In the genomic region with DNA sequence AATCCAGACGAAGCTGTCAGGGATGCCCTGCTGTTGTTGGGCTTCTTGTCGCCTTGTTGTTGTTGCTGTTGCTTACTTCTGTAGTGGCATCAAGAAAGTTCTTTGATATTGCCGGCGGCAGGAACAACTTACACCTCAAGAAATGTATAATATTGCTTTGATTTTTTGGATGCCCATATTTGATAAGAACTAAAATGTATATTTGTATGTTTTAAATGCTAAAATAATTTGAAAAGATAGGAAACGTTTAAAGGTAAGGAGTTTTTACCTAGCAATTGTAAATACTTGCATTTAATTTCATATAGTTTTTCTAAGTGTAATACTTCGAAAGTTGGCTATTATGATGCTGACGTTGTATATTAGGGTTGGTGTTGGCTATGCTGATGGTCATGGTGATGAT, we compare ENCODE assay signal across 1 fruit fly cellular context.
A peak's percentile ranks its signal among the peaks of the same experiment; 100 is the strongest.
TF ChIP-seq lines count a peak whose summit lies in the region.

No protein-coding gene starts in this region.

TF ChIP-seq in whole organism, embryonic, 481 proteins besides CTCF, POLR2A, EP300 and RAD21 (continued from another document and continues in another):
- no peak for TF ChIP-seq HmgZ (tag; optimal IDR thresholded peaks at IDR 0.05; lab: Kevin White, UChicago)
- peak; percentile 3 for TF ChIP-seq Xbp1 (GFP tag; optimal IDR thresholded peaks at IDR 0.05; lab: Kevin White, UChicago)
- peak; percentile 48 for TF ChIP-seq Fer1 (GFP tag; optimal IDR thresholded peaks at IDR 0.05; lab: Kevin White, UChicago)
- no peak for TF ChIP-seq CG9876 (GFP tag; optimal IDR thresholded peaks at IDR 0.05; lab: Kevin White, UChicago)
- TF ChIP-seq jing (GFP tag; optimal IDR thresholded peaks at IDR 0.05; lab: Kevin White, UChicago): no peak
- peak; percentile 40 for TF ChIP-seq Hmr (GFP tag; optimal IDR thresholded peaks at IDR 0.05; lab: Kevin White, UChicago)
- TF ChIP-seq hkb (optimal IDR thresholded peaks at IDR 0.05; lab: Kevin White, UChicago): no peak
- no peak for TF ChIP-seq hkb (GFP tag; IDR thresholded peaks at IDR 0.05; lab: Robert Waterston, UW)
- peak; percentile 20 for TF ChIP-seq CG30403 (GFP tag; optimal IDR thresholded peaks at IDR 0.05; lab: Kevin White, UChicago)
- TF ChIP-seq gcm (GFP tag; optimal IDR thresholded peaks at IDR 0.05; lab: Kevin White, UChicago): peak; percentile 13
- no peak for TF ChIP-seq corto (GFP tag; optimal IDR thresholded peaks at IDR 0.05; lab: Kevin White, UChicago)
- TF ChIP-seq CG4820 (GFP tag; optimal IDR thresholded peaks at IDR 0.05; lab: Kevin White, UChicago): peak; percentile 10
- no peak for TF ChIP-seq ash1 (GFP tag; optimal IDR thresholded peaks at IDR 0.05; lab: Kevin White, UChicago)
- no peak for TF ChIP-seq Gsc (GFP tag; IDR thresholded peaks at IDR 0.05; lab: Robert Waterston, UW)
- no peak for TF ChIP-seq CG12219 (GFP tag; optimal IDR thresholded peaks at IDR 0.05; lab: Kevin White, UChicago)
- TF ChIP-seq caup (GFP tag; optimal IDR thresholded peaks at IDR 0.05; lab: Kevin White, UChicago; ENCODE audit: severe bottlenecking): no peak
- TF ChIP-seq Rfx (GFP tag; IDR thresholded peaks at IDR 0.05; lab: Robert Waterston, UW): no peak
- TF ChIP-seq CG17328 (GFP tag; IDR thresholded peaks at IDR 0.05; lab: Robert Waterston, UW): peak; percentile 21; the same call in 1 of the 2 replicates
- TF ChIP-seq CG4617 (GFP tag; optimal IDR thresholded peaks at IDR 0.05; lab: Kevin White, UChicago; ENCODE audit: borderline replicate concordance): no peak
- no peak for TF ChIP-seq NFAT (GFP tag; IDR thresholded peaks at IDR 0.05; lab: Robert Waterston, UW)
- TF ChIP-seq CG7839 (tag; optimal IDR thresholded peaks at IDR 0.05; lab: Kevin White, UChicago): peak; percentile 60
- TF ChIP-seq wdn (GFP tag; IDR thresholded peaks at IDR 0.05; lab: Robert Waterston, UW): no peak
- TF ChIP-seq kni (GFP tag; optimal IDR thresholded peaks at IDR 0.05; lab: Kevin White, UChicago): no peak
- peak; percentile 53 for TF ChIP-seq gsb-n (tag; optimal IDR thresholded peaks at IDR 0.05; lab: Kevin White, UChicago)
- peak; percentile 23 for TF ChIP-seq HHEX (GFP tag; optimal IDR thresholded peaks at IDR 0.05; lab: Kevin White, UChicago)
- TF ChIP-seq CG15514 (GFP tag; optimal IDR thresholded peaks at IDR 0.05; lab: Kevin White, UChicago): peak; percentile 2
- TF ChIP-seq Oli (tag; optimal IDR thresholded peaks at IDR 0.05; lab: Kevin White, UChicago): peak; percentile 37
- TF ChIP-seq sens (GFP tag; lab: Kevin White, UChicago): peak; percentile 82
- TF ChIP-seq Doc2 (GFP tag; IDR thresholded peaks at IDR 0.05; lab: Robert Waterston, UW): no peak
- TF ChIP-seq sisA (GFP tag; IDR thresholded peaks at IDR 0.05; lab: Robert Waterston, UW): peak; percentile 36; the same call in 1 of the 2 replicates
- TF ChIP-seq CG12942 (GFP tag; optimal IDR thresholded peaks at IDR 0.05; lab: Kevin White, UChicago): no peak
- no peak for TF ChIP-seq ham (GFP tag; IDR thresholded peaks at IDR 0.05; lab: Robert Waterston, UW)
- no peak for TF ChIP-seq CG11093 (GFP tag; IDR thresholded peaks at IDR 0.05; lab: Robert Waterston, UW)
- peak; percentile 20 for TF ChIP-seq CG2120 (GFP tag; optimal IDR thresholded peaks at IDR 0.05; lab: Kevin White, UChicago)
- peak; percentile 37 for TF ChIP-seq Sox100B (GFP tag; optimal IDR thresholded peaks at IDR 0.05; lab: Kevin White, UChicago)
- no peak for TF ChIP-seq ssp (GFP tag; IDR thresholded peaks at IDR 0.05; lab: Robert Waterston, UW)
- TF ChIP-seq Doc3 (GFP tag; IDR thresholded peaks at IDR 0.05; lab: Robert Waterston, UW; ENCODE audit: partially characterized antibody): no peak
- TF ChIP-seq zf30C (GFP tag; optimal IDR thresholded peaks at IDR 0.05; lab: Kevin White, UChicago): peak; percentile 41
- TF ChIP-seq CG34224 (GFP tag; IDR thresholded peaks at IDR 0.05; lab: Robert Waterston, UW; ENCODE audit: partially characterized antibody): no peak
- TF ChIP-seq CG13775 (GFP tag; optimal IDR thresholded peaks at IDR 0.05; lab: Kevin White, UChicago): peak; percentile 11
- peak; percentile 30 for TF ChIP-seq nerfin-1 (tag; optimal IDR thresholded peaks at IDR 0.05; lab: Kevin White, UChicago)
- no peak for TF ChIP-seq run (tag; optimal IDR thresholded peaks at IDR 0.05; lab: Kevin White, UChicago)
- peak; percentile 53 for TF ChIP-seq PHDP (tag; optimal IDR thresholded peaks at IDR 0.05; lab: Kevin White, UChicago)
- TF ChIP-seq sd (tag; optimal IDR thresholded peaks at IDR 0.05; lab: Kevin White, UChicago): no peak
- TF ChIP-seq pb (GFP tag; optimal IDR thresholded peaks at IDR 0.05; lab: Kevin White, UChicago): no peak
- TF ChIP-seq Xrp1 (GFP tag; IDR thresholded peaks at IDR 0.05; lab: Robert Waterston, UW): peak; percentile 49; the same call in 1 of the 2 replicates
- TF ChIP-seq ATbp (GFP tag; optimal IDR thresholded peaks at IDR 0.05; lab: Kevin White, UChicago): peak; percentile 14
- TF ChIP-seq CG7357 (GFP tag; IDR thresholded peaks at IDR 0.05; lab: Robert Waterston, UW): no peak
- TF ChIP-seq CG10654 (GFP tag; optimal IDR thresholded peaks at IDR 0.05; lab: Kevin White, UChicago): peak; percentile 6
- no peak for TF ChIP-seq BEAF-32 (GFP tag; optimal IDR thresholded peaks at IDR 0.05; lab: Kevin White, UChicago)
- TF ChIP-seq oc (tag; optimal IDR thresholded peaks at IDR 0.05; lab: Kevin White, UChicago): peak; percentile 45
- peak; percentile 5 for TF ChIP-seq CG1529 (GFP tag; optimal IDR thresholded peaks at IDR 0.05; lab: Kevin White, UChicago)
- TF ChIP-seq CG18262 (tag; optimal IDR thresholded peaks at IDR 0.05; lab: Kevin White, UChicago): peak; percentile 67
- TF ChIP-seq D (optimal IDR thresholded peaks at IDR 0.05; lab: Kevin White, UChicago): no peak
- peak; percentile 1 for TF ChIP-seq D (GFP tag; optimal IDR thresholded peaks at IDR 0.05; lab: Kevin White, UChicago)
- no peak for TF ChIP-seq CG15696 (tag; optimal IDR thresholded peaks at IDR 0.05; lab: Kevin White, UChicago)
- peak; percentile 30 for TF ChIP-seq CG15269 (tag; optimal IDR thresholded peaks at IDR 0.05; lab: Kevin White, UChicago)
- TF ChIP-seq Med (GFP tag; lab: Kevin White, UChicago): peak; percentile 54
- TF ChIP-seq scrt (GFP tag; optimal IDR thresholded peaks at IDR 0.05; lab: Kevin White, UChicago): no peak
- peak; percentile 44 for TF ChIP-seq CG17829 (tag; optimal IDR thresholded peaks at IDR 0.05; lab: Kevin White, UChicago)
- TF ChIP-seq D19A (tag; optimal IDR thresholded peaks at IDR 0.05; lab: Kevin White, UChicago): peak; percentile 54
- 0 out of 2 replicates have a peak, but pooled peaks have one; percentile 20 for TF ChIP-seq esg (GFP tag; conservative IDR thresholded peaks at IDR 0.05; lab: Robert Waterston, UW)
- TF ChIP-seq maf-S (GFP tag; optimal IDR thresholded peaks at IDR 0.05; lab: Kevin White, UChicago): no peak
- peak; percentile 15 for TF ChIP-seq CG15011 (GFP tag; optimal IDR thresholded peaks at IDR 0.05; lab: Kevin White, UChicago)
- peak; percentile 70 for TF ChIP-seq CG10979 (tag; optimal IDR thresholded peaks at IDR 0.05; lab: Kevin White, UChicago)
- TF ChIP-seq p53 (GFP tag; optimal IDR thresholded peaks at IDR 0.05; lab: Kevin White, UChicago): no peak
- TF ChIP-seq CHES-1-like (GFP tag; optimal IDR thresholded peaks at IDR 0.05; lab: Kevin White, UChicago): no peak
- peak; percentile 33; the same call in 1 of the 3 replicates for TF ChIP-seq gce (GFP tag; IDR thresholded peaks at IDR 0.05; lab: Robert Waterston, UW)
- TF ChIP-seq amos (GFP tag; IDR thresholded peaks at IDR 0.05; lab: Robert Waterston, UW; ENCODE audit: partially characterized antibody): no peak
- TF ChIP-seq zfh2 (GFP tag; optimal IDR thresholded peaks at IDR 0.05; lab: Kevin White, UChicago): no peak
- TF ChIP-seq CG11247 (GFP tag; IDR thresholded peaks at IDR 0.05; lab: Robert Waterston, UW): no peak
- TF ChIP-seq Eip74EF (GFP tag; optimal IDR thresholded peaks at IDR 0.05; lab: Kevin White, UChicago): peak in 1 of 2 experiments; percentile 13
- TF ChIP-seq pita (GFP tag; optimal IDR thresholded peaks at IDR 0.05; lab: Kevin White, UChicago): no peak
- TF ChIP-seq CG7786 (GFP tag; optimal IDR thresholded peaks at IDR 0.05; lab: Kevin White, UChicago): no peak
- peak; percentile 40 for TF ChIP-seq Ssrp (tag; optimal IDR thresholded peaks at IDR 0.05; lab: Kevin White, UChicago)
- peak; percentile 63 for TF ChIP-seq unpg (GFP tag; optimal IDR thresholded peaks at IDR 0.05; lab: Kevin White, UChicago)
- no peak for TF ChIP-seq vfl (GFP tag; optimal IDR thresholded peaks at IDR 0.05; lab: Kevin White, UChicago)
- TF ChIP-seq bsh (GFP tag; optimal IDR thresholded peaks at IDR 0.05; lab: Kevin White, UChicago): peak in 1 of 2 experiments; percentile 69
- TF ChIP-seq Sox102F (GFP tag; optimal IDR thresholded peaks at IDR 0.05; lab: Kevin White, UChicago): peak; percentile 55
- no peak for TF ChIP-seq CG17912 (GFP tag; optimal IDR thresholded peaks at IDR 0.05; lab: Kevin White, UChicago)
- no peak for TF ChIP-seq CG17186 (GFP tag; optimal IDR thresholded peaks at IDR 0.05; lab: Kevin White, UChicago)
- no peak for TF ChIP-seq cg (GFP tag; optimal IDR thresholded peaks at IDR 0.05; lab: Kevin White, UChicago)
- TF ChIP-seq CG12104 (GFP tag; optimal IDR thresholded peaks at IDR 0.05; lab: Kevin White, UChicago): no peak
- TF ChIP-seq Dbx (GFP tag; IDR thresholded peaks at IDR 0.05; lab: Robert Waterston, UW): no peak
- no peak for TF ChIP-seq bigmax (GFP tag; optimal IDR thresholded peaks at IDR 0.05; lab: Kevin White, UChicago)
- TF ChIP-seq tap (tag; optimal IDR thresholded peaks at IDR 0.05; lab: Kevin White, UChicago): peak; percentile 40
- TF ChIP-seq crc (GFP tag; optimal IDR thresholded peaks at IDR 0.05; lab: Kevin White, UChicago): no peak
- TF ChIP-seq CG2712 (tag; optimal IDR thresholded peaks at IDR 0.05; lab: Kevin White, UChicago): peak; percentile 64
- TF ChIP-seq Deaf1 (tag; optimal IDR thresholded peaks at IDR 0.05; lab: Kevin White, UChicago): peak; percentile 11
- TF ChIP-seq CG8388 (GFP tag; optimal IDR thresholded peaks at IDR 0.05; lab: Kevin White, UChicago): peak; percentile 52
- TF ChIP-seq TFAM (GFP tag; optimal IDR thresholded peaks at IDR 0.05; lab: Kevin White, UChicago): no peak
- no peak for TF ChIP-seq CG14014 (GFP tag; IDR thresholded peaks at IDR 0.05; lab: Robert Waterston, UW)
- TF ChIP-seq gem (tag; optimal IDR thresholded peaks at IDR 0.05; lab: Kevin White, UChicago): peak; percentile 75
- no peak for TF ChIP-seq croc (GFP tag; conservative IDR thresholded peaks at IDR 0.05; lab: Robert Waterston, UW)
- TF ChIP-seq pan (optimal IDR thresholded peaks at IDR 0.05; lab: Kevin White, UChicago): no peak
- peak in 1 of 2 experiments; percentile 45 for TF ChIP-seq pan (GFP tag; optimal IDR thresholded peaks at IDR 0.05 in 1 of 2, IDR thresholded peaks at IDR 0.05 in 1 of 2)
- TF ChIP-seq CG2889 (GFP tag; IDR thresholded peaks at IDR 0.05; lab: Robert Waterston, UW): no peak
- 0 out of 2 replicates have a peak, but pooled peaks have one; percentile 22 for TF ChIP-seq vvl (GFP tag; IDR thresholded peaks at IDR 0.05; lab: Robert Waterston, UW)
- no peak for TF ChIP-seq CG34422 (GFP tag; IDR thresholded peaks at IDR 0.05; lab: Robert Waterston, UW)
- TF ChIP-seq trem (tag; optimal IDR thresholded peaks at IDR 0.05; lab: Kevin White, UChicago): peak; percentile 2
- peak in 1 of 3 experiments; percentile 49 for TF ChIP-seq lola (GFP tag; optimal IDR thresholded peaks at IDR 0.05; lab: Kevin White, UChicago)
- TF ChIP-seq CG10366 (GFP tag; IDR thresholded peaks at IDR 0.05; lab: Robert Waterston, UW): no peak
- TF ChIP-seq Abd-B (GFP tag; optimal IDR thresholded peaks at IDR 0.05; lab: Kevin White, UChicago): peak; percentile 40
- no peak for TF ChIP-seq ftz-f1 (GFP tag; optimal IDR thresholded peaks at IDR 0.05; lab: Kevin White, UChicago)
- TF ChIP-seq Nf-YB (GFP tag; optimal IDR thresholded peaks at IDR 0.05; lab: Kevin White, UChicago): peak; percentile 22
- no peak for TF ChIP-seq pho (GFP tag; optimal IDR thresholded peaks at IDR 0.05; lab: Kevin White, UChicago)
- peak; percentile 75 for TF ChIP-seq CG11504 (tag; optimal IDR thresholded peaks at IDR 0.05; lab: Kevin White, UChicago)
- no peak for TF ChIP-seq Oaz (GFP tag; IDR thresholded peaks at IDR 0.05; lab: Robert Waterston, UW)
- TF ChIP-seq bcd (GFP tag; optimal IDR thresholded peaks at IDR 0.05; lab: Kevin White, UChicago): peak; percentile 6
- TF ChIP-seq CG8924 (tag; optimal IDR thresholded peaks at IDR 0.05; lab: Kevin White, UChicago): peak; percentile 60
- TF ChIP-seq CG15073 (GFP tag; optimal IDR thresholded peaks at IDR 0.05; lab: Kevin White, UChicago): no peak
- no peak for TF ChIP-seq Nf-YA (GFP tag; IDR thresholded peaks at IDR 0.05; lab: Robert Waterston, UW)
- no peak for TF ChIP-seq Fer2 (tag; optimal IDR thresholded peaks at IDR 0.05; lab: Kevin White, UChicago)
- TF ChIP-seq Neu2 (GFP tag; optimal IDR thresholded peaks at IDR 0.05; lab: Kevin White, UChicago; ENCODE audit: borderline replicate concordance): no peak
- no peak for TF ChIP-seq HLH54F (GFP tag; optimal IDR thresholded peaks at IDR 0.05; lab: Kevin White, UChicago)
- TF ChIP-seq danr (GFP tag; IDR thresholded peaks at IDR 0.05; lab: Robert Waterston, UW): no peak
- peak; percentile 44; the same call in 1 of the 2 replicates for TF ChIP-seq Ptx1 (GFP tag; IDR thresholded peaks at IDR 0.05; lab: Robert Waterston, UW)
- TF ChIP-seq CG2678 (tag; optimal IDR thresholded peaks at IDR 0.05; lab: Kevin White, UChicago): peak; percentile 67
- TF ChIP-seq CG10147 (GFP tag; optimal IDR thresholded peaks at IDR 0.05; lab: Kevin White, UChicago): peak; percentile 18
- TF ChIP-seq CG15601 (tag; optimal IDR thresholded peaks at IDR 0.05; lab: Kevin White, UChicago): peak; percentile 36
- peak; percentile 56 for TF ChIP-seq lab (GFP tag; optimal IDR thresholded peaks at IDR 0.05; lab: Kevin White, UChicago)
- peak; percentile 46 for TF ChIP-seq grau (tag; optimal IDR thresholded peaks at IDR 0.05; lab: Kevin White, UChicago)
- TF ChIP-seq CoRest (tag; optimal IDR thresholded peaks at IDR 0.05; lab: Kevin White, UChicago): peak; percentile 35
- TF ChIP-seq CG8290 (GFP tag; optimal IDR thresholded peaks at IDR 0.05; lab: Kevin White, UChicago): no peak
- no peak for TF ChIP-seq CG8290 (tag; optimal IDR thresholded peaks at IDR 0.05; lab: Kevin White, UChicago)
- peak; percentile 54; the same call in 2 of the 3 replicates for TF ChIP-seq row (GFP tag; IDR thresholded peaks at IDR 0.05; lab: Robert Waterston, UW)
- TF ChIP-seq CG9817 (tag; optimal IDR thresholded peaks at IDR 0.05; lab: Kevin White, UChicago): peak; percentile 16
- TF ChIP-seq Hr51 (GFP tag; optimal IDR thresholded peaks at IDR 0.05; lab: Kevin White, UChicago): peak in 1 of 2 experiments; percentile 60
- peak; percentile 35 for TF ChIP-seq dmrt11E (tag; optimal IDR thresholded peaks at IDR 0.05; lab: Kevin White, UChicago)
